Worm (Caenorhabditis elegans) whole organism, young adult: ENCODE data around the gene srw-21.
A peak's percentile ranks its signal among the peaks of the same experiment; 100 is the strongest.

ENCODE experiments used
- B0336.3 ChIP-seq: fragments of 200-800 bp; sonication (Bioruptor generic); IDR thresholded peaks from 2 replicates; pipeline ENCODE4 v1.3.6; 2022; ENCODE audit warnings: missing genetic modification characterization, missing compliant biosample characterization
- F33H1.4 ChIP-seq: fragments of 200-800 bp; sonication (Bioruptor generic); IDR thresholded peaks from 2 replicates; pipeline ENCODE4 v1.3.6; 2022; ENCODE audit warnings: missing genetic modification reagents, missing genetic modification characterization, missing compliant biosample characterization
- F49E8.2 ChIP-seq: sonication (generic microtip); optimal IDR thresholded peaks from 3 replicates; lab custom pipeline; 2017; ENCODE audit warnings: missing genetic modification characterization, mild to moderate bottlenecking, missing compliant biosample characterization, antibody characterized with exemption, moderate library complexity; ENCODE audit not compliant: insufficient read depth
- F52B5.7 ChIP-seq: sonication (generic microtip); optimal IDR thresholded peaks from 2 replicates; lab custom pipeline; 2016; ENCODE audit warnings: mild to moderate bottlenecking, missing genetic modification characterization, missing compliant biosample characterization
- F55B11.4 ChIP-seq: sonication (generic microtip); optimal IDR thresholded peaks from 2 replicates; lab custom pipeline; 2016; ENCODE audit warnings: missing compliant biosample characterization, missing genetic modification characterization, borderline replicate concordance; ENCODE audit not compliant: insufficient read depth
- K11D2.4 ChIP-seq: fragments of 200-800 bp; sonication (Bioruptor generic); IDR thresholded peaks from 2 replicates; pipeline ENCODE4 v1.3.6; 2022; ENCODE audit warnings: missing genetic modification reagents, missing genetic modification characterization, missing compliant biosample characterization
- T26A5.8 ChIP-seq: sonication (generic microtip); optimal IDR thresholded peaks from 2 replicates; lab custom pipeline; 2016; ENCODE audit warnings: missing genetic modification characterization, missing compliant biosample characterization
- Y53F4B.3 ChIP-seq: fragments of 200-800 bp; sonication (Bioruptor generic); IDR thresholded peaks from 2 replicates; pipeline ENCODE4 v1.3.6; 2022; ENCODE audit warnings: missing genetic modification reagents, missing genetic modification characterization, missing compliant biosample characterization
- Y67H2A.10 ChIP-seq: fragments of 200-800 bp; sonication (Bioruptor generic); conservative IDR thresholded peaks from 2 replicates; pipeline ENCODE4 v1.3.6; 2022; ENCODE audit warnings: missing genetic modification reagents, missing genetic modification characterization, missing compliant biosample characterization
- Y95B8A.8 ChIP-seq: fragments of 200-800 bp; sonication (Bioruptor generic); IDR thresholded peaks from 2 replicates; pipeline ENCODE4 v1.3.6; 2022; ENCODE audit warnings: missing genetic modification reagents, missing genetic modification characterization, missing compliant biosample characterization
- akir-1 ChIP-seq: fragments of 200-800 bp; sonication (Bioruptor generic); optimal IDR thresholded peaks from 2 replicates; lab custom pipeline; 2018; ENCODE audit warnings: mild to moderate bottlenecking, missing genetic modification characterization, moderate library complexity, missing compliant biosample characterization
- ama-1 ChIP-seq, 3 experiments: fragments of 150-350 bp in 1 of 3; sonication (generic microtip) in 2 of 3; optimal IDR thresholded peaks; 2 replicates each; lab custom pipeline; 2014 to 2018; ENCODE audit warnings: missing biosample characterization in 2 of 3, missing genetic modification characterization in 2 of 3, missing genetic modification reagents in 2 of 3
- aptf-2 ChIP-seq: fragments of 200-800 bp; sonication (Bioruptor generic); conservative IDR thresholded peaks from 2 replicates; pipeline ENCODE4 v1.3.6; 2022; ENCODE audit warnings: missing genetic modification reagents, missing genetic modification characterization, missing compliant biosample characterization
- attf-6 ChIP-seq: fragments of 200-800 bp; sonication (Bioruptor generic); IDR thresholded peaks from 2 replicates; pipeline ENCODE4 v1.3.6; 2022; ENCODE audit warnings: missing genetic modification reagents, missing genetic modification characterization, missing compliant biosample characterization
- cebp-1 ChIP-seq, 2 experiments: fragments of 200-800 bp in 1 of 2; sonication (Bioruptor generic) in 1 of 2; sonication (generic microtip) in 1 of 2; IDR thresholded peaks in 1 of 2; optimal IDR thresholded peaks in 1 of 2; 2 replicates each; pipeline versions ENCODE4 v1.3.6 to Lab custom; 2017 to 2022; ENCODE audit warnings: missing compliant biosample characterization in 2 of 2, missing genetic modification characterization in 2 of 2, mild to moderate bottlenecking in 1 of 2, missing genetic modification reagents in 1 of 2, moderate library complexity in 1 of 2
- ceh-100 ChIP-seq: fragments of 200-800 bp; sonication (Bioruptor generic); IDR thresholded peaks from 2 replicates; pipeline ENCODE4 v1.3.6; 2022; ENCODE audit warnings: missing genetic modification reagents, missing genetic modification characterization, missing compliant biosample characterization
- ceh-40 ChIP-seq: fragments of 200-800 bp; sonication (Bioruptor generic); IDR thresholded peaks from 2 replicates; pipeline ENCODE4 v1.3.6; 2022; ENCODE audit warnings: missing genetic modification characterization, missing compliant biosample characterization
- ceh-58 ChIP-seq: fragments of 200-800 bp; sonication (Bioruptor generic); IDR thresholded peaks from 2 replicates; pipeline ENCODE4 v1.3.6; 2022; ENCODE audit warnings: missing genetic modification characterization, missing compliant biosample characterization
- ceh-91 ChIP-seq: fragments of 200-800 bp; sonication (Bioruptor generic); IDR thresholded peaks from 2 replicates; pipeline ENCODE4 v1.3.6; 2022; ENCODE audit warnings: missing genetic modification reagents, missing genetic modification characterization, missing compliant biosample characterization
- efl-1 ChIP-seq: fragments of 150-350 bp; optimal IDR thresholded peaks from 2 replicates; lab custom pipeline; 2014; ENCODE audit warnings: missing biosample characterization, missing genetic modification reagents, missing genetic modification characterization
- gei-17 ChIP-seq: fragments of 200-800 bp; sonication (Bioruptor generic); optimal IDR thresholded peaks from 2 replicates; lab custom pipeline; 2018; ENCODE audit warnings: mild to moderate bottlenecking, missing genetic modification characterization, missing compliant biosample characterization
- hlh-26 ChIP-seq: fragments of 200-800 bp; sonication (Bioruptor generic); conservative IDR thresholded peaks from 2 replicates; pipeline ENCODE4 v1.3.6; 2022; ENCODE audit warnings: missing genetic modification reagents, missing genetic modification characterization, missing compliant biosample characterization
- hmg-1.2 ChIP-seq: fragments of 200-800 bp; sonication (Bioruptor generic); IDR thresholded peaks from 2 replicates; pipeline ENCODE4 v1.3.6; 2022; ENCODE audit warnings: missing genetic modification reagents, missing genetic modification characterization, missing compliant biosample characterization
- hmg-20 ChIP-seq: fragments of 200-800 bp; sonication (Bioruptor generic); IDR thresholded peaks from 2 replicates; pipeline ENCODE4 v1.3.6; 2022; ENCODE audit warnings: missing genetic modification reagents, missing genetic modification characterization, missing compliant biosample characterization
- hrde-1 ChIP-seq: sonication (generic microtip); optimal IDR thresholded peaks from 2 replicates; lab custom pipeline; 2016; ENCODE audit warnings: missing genetic modification characterization, mild to moderate bottlenecking, missing compliant biosample characterization, moderate library complexity, missing genotype, missing genetic modification reagents, borderline replicate concordance
- let-526 ChIP-seq: fragments of 200-800 bp; sonication (Bioruptor generic); IDR thresholded peaks from 2 replicates; pipeline ENCODE4 v1.3.6; 2022; ENCODE audit warnings: missing genetic modification reagents, missing genetic modification characterization, missing compliant biosample characterization
- let-607 ChIP-seq, 2 experiments: fragments of 200-800 bp in 1 of 2; sonication (Bioruptor generic) in 1 of 2; sonication (generic microtip) in 1 of 2; optimal IDR thresholded peaks; 2 replicates each; lab custom pipeline; 2016 to 2018; ENCODE audit warnings: mild to moderate bottlenecking in 2 of 2, missing compliant biosample characterization in 2 of 2, missing genetic modification characterization in 2 of 2, moderate library complexity in 2 of 2, missing genotype in 1 of 2
- lin-40 ChIP-seq: sonication (generic microtip); optimal IDR thresholded peaks from 2 replicates; lab custom pipeline; 2016; ENCODE audit warnings: missing genetic modification characterization, mild to moderate bottlenecking, missing compliant biosample characterization, missing genotype, missing genetic modification reagents
- lsl-1 ChIP-seq: fragments of 200-800 bp; sonication (Bioruptor generic); optimal IDR thresholded peaks from 2 replicates; lab custom pipeline; 2018; ENCODE audit warnings: mild to moderate bottlenecking, missing genetic modification characterization, moderate library complexity, missing compliant biosample characterization
- madf-3 ChIP-seq: fragments of 200-800 bp; sonication (Bioruptor generic); IDR thresholded peaks from 2 replicates; pipeline ENCODE4 v1.3.6; 2022; ENCODE audit warnings: missing genetic modification reagents, missing genetic modification characterization, missing compliant biosample characterization
- madf-8 ChIP-seq: fragments of 200-800 bp; sonication (Bioruptor generic); conservative IDR thresholded peaks from 2 replicates; pipeline ENCODE4 v1.3.6; 2022; ENCODE audit warnings: missing genetic modification reagents, missing genetic modification characterization, missing compliant biosample characterization
- mcd-1 ChIP-seq: fragments of 200-800 bp; sonication (Bioruptor generic); IDR thresholded peaks from 2 replicates; pipeline ENCODE4 v1.3.6; 2022; ENCODE audit warnings: missing genetic modification reagents, missing genetic modification characterization, missing compliant biosample characterization
- mes-4 ChIP-seq: sonication (generic microtip); optimal IDR thresholded peaks from 2 replicates; lab custom pipeline; 2016; ENCODE audit warnings: missing genotype, missing genetic modification characterization, missing compliant biosample characterization
- nfya-1 ChIP-seq: sonication (generic microtip); optimal IDR thresholded peaks from 2 replicates; lab custom pipeline; 2017; ENCODE audit warnings: antibody characterized with exemption, missing compliant biosample characterization, missing genetic modification characterization, borderline replicate concordance; ENCODE audit not compliant: insufficient read depth
- nfyb-1 ChIP-seq: fragments of 200-800 bp; sonication (Bioruptor generic); IDR thresholded peaks from 2 replicates; pipeline ENCODE4 v1.3.6; 2022; ENCODE audit warnings: missing genetic modification reagents, missing genetic modification characterization, missing compliant biosample characterization
- nhr-27 ChIP-seq: fragments of 200-800 bp; sonication (Bioruptor generic); optimal IDR thresholded peaks from 2 replicates; lab custom pipeline; 2018; ENCODE audit warnings: mild to moderate bottlenecking, missing genetic modification characterization, moderate library complexity, missing compliant biosample characterization
- rcor-1 ChIP-seq: fragments of 200-800 bp; sonication (Bioruptor generic); IDR thresholded peaks from 2 replicates; pipeline ENCODE4 v1.3.6; 2022; ENCODE audit warnings: missing genetic modification reagents, missing genetic modification characterization, missing compliant biosample characterization
- repo-1 ChIP-seq: sonication (generic microtip); optimal IDR thresholded peaks from 2 replicates; lab custom pipeline; 2017; ENCODE audit warnings: mild to moderate bottlenecking, missing genetic modification characterization, missing compliant biosample characterization
- sdz-38 ChIP-seq: sonication (generic microtip); optimal IDR thresholded peaks from 2 replicates; lab custom pipeline; 2016; ENCODE audit warnings: missing genotype, missing genetic modification characterization, missing compliant biosample characterization
- sea-2 ChIP-seq: fragments of 200-800 bp; sonication (Bioruptor generic); IDR thresholded peaks from 2 replicates; pipeline ENCODE4 v1.3.6; 2022; ENCODE audit warnings: missing genetic modification characterization, missing compliant biosample characterization
- tbp1 ChIP-seq: fragments of 200-800 bp; sonication (Bioruptor generic); optimal IDR thresholded peaks from 2 replicates; lab custom pipeline; 2018; ENCODE audit warnings: mild to moderate bottlenecking, missing genetic modification characterization, missing compliant biosample characterization
- tlf-1 ChIP-seq: fragments of 200-800 bp; sonication (Bioruptor generic); optimal IDR thresholded peaks from 2 replicates; lab custom pipeline; 2018; ENCODE audit warnings: mild to moderate bottlenecking, missing genetic modification characterization, missing compliant biosample characterization
- xnd-1 ChIP-seq: sonication (generic microtip); optimal IDR thresholded peaks from 2 replicates; lab custom pipeline; 2016; ENCODE audit warnings: missing genotype, missing genetic modification reagents, missing genetic modification characterization, missing compliant biosample characterization
- ztf-18 ChIP-seq: sonication (generic microtip); optimal IDR thresholded peaks from 2 replicates; lab custom pipeline; 2016; ENCODE audit warnings: missing genotype, mild to moderate bottlenecking, missing genetic modification characterization, missing compliant biosample characterization

The srw-21 gene

DNA sequence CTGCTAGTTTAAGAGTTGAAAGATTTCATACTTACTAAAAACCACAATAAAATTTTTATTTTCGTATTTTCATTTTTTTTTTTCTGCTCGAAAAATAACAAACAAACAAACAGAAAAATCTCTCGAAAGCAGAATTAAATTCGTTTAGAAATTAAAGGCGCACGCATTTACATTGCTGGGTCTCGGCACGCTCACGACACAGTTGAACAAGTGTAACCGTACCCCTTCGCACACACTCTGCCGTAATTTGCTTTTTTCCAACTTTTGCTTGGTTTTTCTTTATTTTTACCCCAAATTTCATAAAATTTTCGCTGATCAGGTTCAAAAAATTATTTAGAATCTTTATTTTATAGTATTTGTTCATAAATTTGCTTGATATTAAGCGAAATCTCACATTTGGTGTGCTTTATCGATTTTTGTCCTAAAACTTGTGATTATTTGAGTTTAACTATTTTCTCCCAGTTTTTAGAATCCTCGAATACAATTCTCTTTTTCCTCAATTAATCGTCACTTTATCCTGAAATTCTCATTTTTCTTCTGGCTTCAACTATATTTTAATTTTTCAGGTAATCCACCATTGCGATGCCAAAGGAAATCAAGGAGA lies 23.9 kb downstream of the srw-21 start, which contains the start of gene rpl-38 (continued):
- TF ChIP-seq sdz-38 (tag; lab: Kevin White, UChicago), result no peak
- TF ChIP-seq mcd-1 (GFP tag; lab: Robert Waterston, UW), result peak; percentile 75
- no peak for TF ChIP-seq Y53F4B.3 (GFP tag; lab: Robert Waterston, UW)
- peak; percentile 78 for TF ChIP-seq lin-40 (tag; lab: Kevin White, UChicago)
- no peak for TF ChIP-seq F55B11.4 (tag; lab: Kevin White, UChicago)
- TF ChIP-seq let-526, result no peak
- TF ChIP-seq nfya-1, result no peak
- TF ChIP-seq gei-17 (GFP tag; lab: Kevin White, UChicago), result no peak
- TF ChIP-seq T26A5.8, result no peak
- no peak for TF ChIP-seq aptf-2 (GFP tag; lab: Robert Waterston, UW)
- TF ChIP-seq ama-1 (optimal IDR thresholded peaks at IDR 0.05; lab: Kevin White, UChicago), result no peak
- TF ChIP-seq ama-1 (GFP tag; optimal IDR thresholded peaks at IDR 0.05; lab: Kevin White, UChicago), result no peak
- TF ChIP-seq efl-1, result peak; percentile 58
- TF ChIP-seq madf-8 (GFP tag; lab: Robert Waterston, UW), result peak; percentile 49
- 0 out of 2 replicates have a peak, but pooled peaks have one; percentile 48 for TF ChIP-seq Y95B8A.8 (GFP tag; lab: Robert Waterston, UW)
- TF ChIP-seq Y67H2A.10 (GFP tag; lab: Robert Waterston, UW), result no peak
- no peak for TF ChIP-seq F52B5.7 (tag; lab: Kevin White, UChicago)
- TF ChIP-seq tbp1 (GFP tag; lab: Kevin White, UChicago), result peak; percentile 70
- TF ChIP-seq hmg-20 (GFP tag; lab: Robert Waterston, UW), result peak; percentile 19; the same call in 1 of the 2 replicates
- TF ChIP-seq F33H1.4, result peak; percentile 99
- TF ChIP-seq sea-2 (GFP tag; lab: Robert Waterston, UW), result no peak
- TF ChIP-seq ztf-18 (tag; lab: Kevin White, UChicago), result peak; percentile 31
- TF ChIP-seq nfyb-1 (GFP tag; lab: Robert Waterston, UW), result peak; percentile 85
- peak; percentile 38; the same call in 1 of the 2 replicates for TF ChIP-seq ceh-100 (GFP tag; lab: Robert Waterston, UW)
- TF ChIP-seq hmg-1.2 (GFP tag; lab: Robert Waterston, UW), result peak; percentile 63
- TF ChIP-seq cebp-1 (GFP tag; IDR thresholded peaks at IDR 0.05; lab: Robert Waterston, UW), result no peak
- TF ChIP-seq cebp-1 (tag; optimal IDR thresholded peaks at IDR 0.05; lab: Kevin White, UChicago), result peak; percentile 64
- TF ChIP-seq ceh-58 (GFP tag; lab: Robert Waterston, UW), result no peak
- peak; percentile 58; the same call in 1 of the 2 replicates for TF ChIP-seq madf-3
- TF ChIP-seq mes-4 (tag; lab: Kevin White, UChicago), result no peak

DNA sequence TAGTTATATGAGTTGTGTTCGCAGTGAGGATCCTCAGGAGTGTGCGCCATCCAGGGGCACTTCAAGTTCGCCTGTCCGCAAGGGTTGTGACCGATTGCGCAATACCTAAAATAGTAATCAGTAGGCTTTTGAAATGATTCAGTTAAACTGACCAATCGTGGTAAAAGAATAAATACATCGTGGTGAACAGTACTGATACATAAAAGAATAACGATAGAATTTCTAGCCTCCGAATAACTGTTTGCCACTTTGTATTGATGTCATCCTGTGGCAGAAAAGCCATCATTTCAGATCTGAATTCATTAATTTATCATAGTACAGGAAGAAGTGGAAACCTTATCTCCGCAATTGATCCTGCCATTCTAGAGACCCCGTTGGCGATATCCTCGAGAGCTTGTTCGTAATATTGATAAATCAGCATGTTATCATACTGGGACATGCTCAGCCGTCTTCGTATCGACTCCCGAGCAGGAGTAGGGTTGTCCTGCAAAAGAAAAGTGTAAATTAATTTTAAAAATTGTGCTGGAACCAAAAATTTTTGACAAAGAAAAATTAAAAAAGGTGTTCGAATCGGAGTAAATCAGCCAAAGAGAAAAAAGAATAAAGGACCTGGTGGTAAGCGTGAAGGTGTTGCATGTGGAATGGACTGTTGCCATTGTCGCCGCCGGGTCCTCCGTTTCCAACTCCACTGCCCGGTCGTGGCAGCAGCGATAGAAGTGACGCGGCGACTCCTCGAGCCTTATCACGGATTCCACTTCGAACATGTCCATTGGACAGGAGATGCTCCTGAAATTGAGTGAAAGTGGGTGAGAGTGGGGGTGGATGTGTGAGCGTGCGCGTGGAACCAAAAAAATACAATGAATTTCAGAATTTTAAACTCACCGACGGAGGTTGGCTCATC lies 25.2 kb downstream of the srw-21 start:
- TF ChIP-seq ceh-91 (GFP tag; lab: Robert Waterston, UW) (no peak), lsl-1 (peak; percentile 42), tlf-1 (GFP tag; lab: Kevin White, UChicago) (peak; percentile 34), F49E8.2 (tag; lab: Kevin White, UChicago) (peak; percentile 84), hrde-1 (tag; lab: Kevin White, UChicago) (peak; percentile 52), nhr-27 (tag; lab: Kevin White, UChicago) (no peak), xnd-1 (tag; lab: Kevin White, UChicago) (peak; percentile 46), K11D2.4 (GFP tag; lab: Robert Waterston, UW) (no peak), hlh-26 (GFP tag; lab: Robert Waterston, UW) (0 out of 2 replicates have a peak, but pooled peaks have one; percentile 65), ceh-40 (GFP tag; lab: Robert Waterston, UW) (0 out of 2 replicates have a peak, but pooled peaks have one; percentile 1), B0336.3 (GFP tag; lab: Robert Waterston, UW) (peak; percentile 96), attf-6 (GFP tag; lab: Robert Waterston, UW) (peak; percentile 39; the same call in 1 of the 2 replicates), rcor-1 (GFP tag; lab: Robert Waterston, UW) (peak; percentile 17; the same call in 1 of the 2 replicates), repo-1 (tag; lab: Kevin White, UChicago) (peak; percentile 44), akir-1 (GFP tag; lab: Kevin White, UChicago) (no peak), lin-40 (tag; lab: Kevin White, UChicago) (no peak), let-526 (no peak), let-607 (tag; optimal IDR thresholded peaks at IDR 0.05; lab: Kevin White, UChicago) (no peak)
